Worm (Caenorhabditis elegans): ENCODE measurements around the gene dsl-1.

ce11 chrIV:1221167-1221566 lies 13.3 kb upstream of the dsl-1 start, which contains the start of gene W09G12.10:
- TF ChIP-seq nhr-237 (tag; optimal IDR thresholded peaks at IDR 0.05) (no peak), ceh-62 (tag; optimal IDR thresholded peaks at IDR 0.05) (no peak), nhr-48 (tag; optimal IDR thresholded peaks at IDR 0.05) (no peak)
